Worm (Caenorhabditis elegans) whole organism, midembryonic: Measurements from ENCODE around the gene F43C11.2.

Experiments used
- T22C8.4 ChIP-seq: fragments of 200-800 bp; sonication (Bioruptor generic); IDR thresholded peaks from 2 replicates; pipeline ENCODE4 v1.3.6; 2022; ENCODE audit warnings: missing genetic modification characterization, missing compliant biosample characterization
- cog-1 ChIP-seq: sonication (generic microtip); optimal IDR thresholded peaks from 2 replicates; lab custom pipeline; 2016; ENCODE audit warnings: missing genetic modification characterization, missing compliant biosample characterization
- flt-1 ChIP-seq: fragments of 200-800 bp; sonication (Bioruptor generic); IDR thresholded peaks from 2 replicates; pipeline ENCODE4 v1.3.6; 2022; ENCODE audit warnings: missing genetic modification characterization, missing compliant biosample characterization
- klf-2 ChIP-seq: fragments of 200-800 bp; sonication (Bioruptor generic); conservative IDR thresholded peaks from 2 replicates; pipeline ENCODE4 v1.3.6; 2022; ENCODE audit warnings: missing genetic modification reagents, missing genetic modification characterization, missing compliant biosample characterization
- med-1 ChIP-seq: sonication (generic microtip); optimal IDR thresholded peaks from 2 replicates; lab custom pipeline; 2017; ENCODE audit warnings: missing genetic modification characterization, mild to moderate bottlenecking, missing compliant biosample characterization, antibody characterized with exemption, missing genetic modification reagents; ENCODE audit not compliant: insufficient read depth
- ref-1 ChIP-seq: fragments of 200-800 bp; sonication (Bioruptor generic); conservative IDR thresholded peaks from 2 replicates; pipeline ENCODE4 v1.3.6; 2022; ENCODE audit warnings: missing genetic modification reagents, missing genetic modification characterization, missing compliant biosample characterization
- tab-1 ChIP-seq: fragments of 200-800 bp; sonication (Bioruptor generic); IDR thresholded peaks from 2 replicates; pipeline ENCODE4 v1.3.6; 2022; ENCODE audit warnings: missing genetic modification characterization, missing compliant biosample characterization
- ztf-23 ChIP-seq: fragments of 200-800 bp; sonication (Bioruptor generic); IDR thresholded peaks from 2 replicates; pipeline ENCODE4 v1.3.6; 2022; ENCODE audit warnings: missing genetic modification reagents, missing genetic modification characterization, missing compliant biosample characterization
- ztf-29 ChIP-seq: fragments of 200-800 bp; sonication (Bioruptor generic); IDR thresholded peaks from 2 replicates; pipeline ENCODE4 v1.3.6; 2022; ENCODE audit warnings: missing genetic modification reagents, missing genetic modification characterization, missing compliant biosample characterization

F43C11.2 gene

DNA sequence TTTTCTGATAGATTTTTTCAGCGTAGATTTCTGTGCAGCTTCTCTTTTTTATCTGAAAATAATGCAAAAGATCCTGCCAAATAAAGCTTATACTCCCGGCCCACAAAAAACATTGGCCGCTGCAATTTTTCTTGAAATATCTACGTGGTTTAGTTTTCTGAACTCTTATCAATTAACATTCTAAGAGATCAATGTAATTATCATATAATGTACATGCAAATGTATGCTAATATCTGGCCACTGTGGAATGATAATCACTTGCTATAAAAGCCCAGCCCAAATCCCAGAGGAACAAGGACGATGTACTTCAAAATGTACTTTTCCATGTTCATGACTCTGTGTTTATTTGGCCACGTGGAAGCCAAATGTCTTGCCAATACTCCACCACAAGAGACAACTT is at the start of gene F43C11.2:
TSS of gene F43C11.2 (plus strand) at position 301 of the 400 bp plus-strand sequence.
- TF ChIP-seq klf-2 (GFP tag; lab: Robert Waterston, UW): no peak
- no peak for TF ChIP-seq T22C8.4
- no peak for TF ChIP-seq ztf-29 (GFP tag; lab: Robert Waterston, UW)
- no peak for TF ChIP-seq ztf-23 (GFP tag; lab: Robert Waterston, UW)
- no peak for TF ChIP-seq cog-1
- no peak for TF ChIP-seq tab-1 (GFP tag; lab: Robert Waterston, UW)
- TF ChIP-seq ref-1 (GFP tag; lab: Robert Waterston, UW): no peak
- no peak for TF ChIP-seq med-1

DNA sequence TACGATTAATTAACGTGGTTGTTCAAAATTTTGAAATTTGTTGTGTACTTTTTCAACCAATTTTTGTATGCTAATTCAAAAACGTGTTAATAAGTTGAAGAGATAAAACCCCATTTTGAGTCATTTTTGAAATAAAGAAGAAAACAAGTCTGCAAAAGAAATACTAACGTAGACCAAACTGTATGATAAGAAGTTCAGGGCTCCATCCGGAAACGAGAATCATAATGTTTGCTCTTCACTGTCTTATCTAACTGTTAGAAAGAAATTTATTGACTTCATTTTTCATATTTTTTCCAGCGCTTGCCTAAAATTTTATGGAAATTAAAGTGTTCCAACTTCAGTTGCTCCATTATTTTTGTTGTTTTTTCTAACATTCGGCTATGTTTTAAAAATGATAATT is 49.1 kb upstream of the F43C11.2 start:
- TF ChIP-seq ztf-23 (GFP tag; lab: Robert Waterston, UW) (no peak), flt-1 (GFP tag; lab: Robert Waterston, UW) (no peak), tab-1 (GFP tag; lab: Robert Waterston, UW) (no peak), cog-1 (no peak), klf-2 (GFP tag; lab: Robert Waterston, UW) (no peak), ztf-29 (GFP tag; lab: Robert Waterston, UW) (no peak), med-1 (no peak)

DNA sequence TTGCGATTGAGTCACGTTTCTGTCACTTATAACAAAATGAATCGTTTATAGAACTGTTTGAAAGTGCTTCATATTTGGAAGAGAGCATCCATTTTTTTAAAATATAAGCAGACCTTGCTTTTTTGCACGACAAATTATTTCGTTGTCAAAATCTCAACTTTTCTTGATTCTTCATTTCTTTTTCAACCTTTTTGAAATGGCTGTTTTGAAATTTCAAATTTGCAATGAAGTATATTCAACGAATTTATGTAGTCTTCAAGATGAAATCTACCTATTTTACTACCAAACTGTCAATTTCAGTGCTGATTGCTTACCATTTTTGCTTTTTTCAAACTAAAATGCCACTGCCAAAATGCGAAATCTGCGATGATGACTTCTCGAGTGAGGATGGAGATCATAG is 47.8 kb upstream of the F43C11.2 start, which contains the start of gene B0281.3:
TSS of gene B0281.3 (plus strand) at position 301 of the 400 bp plus-strand sequence.
- TF ChIP-seq T22C8.4 (no peak), med-1 (no peak), klf-2 (GFP tag; lab: Robert Waterston, UW) (no peak), flt-1 (GFP tag; lab: Robert Waterston, UW) (no peak), cog-1 (no peak), ztf-29 (GFP tag; lab: Robert Waterston, UW) (no peak), ref-1 (GFP tag; lab: Robert Waterston, UW) (no peak), tab-1 (GFP tag; lab: Robert Waterston, UW) (no peak), ztf-23 (GFP tag; lab: Robert Waterston, UW) (no peak)

DNA sequence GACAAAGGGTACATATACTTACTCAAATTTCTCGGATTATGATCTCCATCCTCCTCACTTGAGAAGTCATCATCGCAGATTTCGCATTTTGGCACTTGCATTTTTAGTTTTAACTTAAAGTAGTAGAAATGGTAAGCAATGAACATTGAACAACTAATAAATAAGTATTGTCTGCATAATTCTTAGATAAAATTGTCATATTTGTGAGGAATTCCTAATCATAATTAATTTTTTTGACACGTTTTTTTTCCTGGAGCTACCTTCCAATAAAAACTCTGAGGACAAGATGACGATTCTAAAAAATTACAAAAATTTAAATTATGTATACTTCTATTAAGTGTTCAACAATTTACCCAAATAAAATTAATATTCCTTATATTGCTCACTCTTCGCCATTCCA is 41.8 kb upstream of the F43C11.2 start, which contains the start of the genes trim-21 and B0281.1:
TSS of gene trim-21 (minus strand) at position 101 of the 400 bp plus-strand sequence.
TSS of gene B0281.1 (plus strand) at position 321 of the 400 bp plus-strand sequence.
- no peak for TF ChIP-seq ref-1 (GFP tag; lab: Robert Waterston, UW)
- TF ChIP-seq klf-2 (GFP tag; lab: Robert Waterston, UW): no peak
- no peak for TF ChIP-seq T22C8.4
- no peak for TF ChIP-seq ztf-29 (GFP tag; lab: Robert Waterston, UW)

DNA sequence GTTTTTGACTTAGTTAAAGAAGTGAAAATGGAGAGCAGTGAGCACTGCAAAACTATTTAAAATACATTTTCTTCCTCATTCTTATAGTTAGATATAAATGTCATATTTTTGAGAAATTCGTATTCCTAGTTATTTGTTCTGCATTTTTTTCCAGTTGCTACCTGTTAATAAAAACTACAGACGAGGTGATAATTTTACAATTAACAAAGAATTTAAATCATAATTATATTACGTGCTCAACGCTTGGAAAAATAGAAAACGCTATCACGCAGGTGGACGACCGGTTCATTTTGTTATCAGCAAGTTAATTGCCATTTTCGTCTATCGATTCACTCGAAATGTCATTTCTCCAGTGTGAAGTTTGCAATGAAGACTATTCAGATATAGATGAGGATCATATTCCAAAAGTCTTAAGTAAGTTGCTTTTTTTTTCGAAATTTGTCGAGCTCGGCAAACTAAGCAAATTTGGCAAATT is 36.7 kb upstream of the F43C11.2 start, which contains the start of the genes ZK1240.5 and ZK1240.9:
TSS of gene ZK1240.5 (minus strand) at position 51 of the 475 bp plus-strand sequence.
TSS of gene ZK1240.9 (plus strand) at position 307 of the 475 bp plus-strand sequence.
- TF ChIP-seq T22C8.4: no peak
- no peak for TF ChIP-seq ztf-23 (GFP tag; lab: Robert Waterston, UW)
- TF ChIP-seq ztf-29 (GFP tag; lab: Robert Waterston, UW): no peak
- no peak for TF ChIP-seq flt-1 (GFP tag; lab: Robert Waterston, UW)
- no peak for TF ChIP-seq ref-1 (GFP tag; lab: Robert Waterston, UW)
- TF ChIP-seq med-1: no peak

DNA sequence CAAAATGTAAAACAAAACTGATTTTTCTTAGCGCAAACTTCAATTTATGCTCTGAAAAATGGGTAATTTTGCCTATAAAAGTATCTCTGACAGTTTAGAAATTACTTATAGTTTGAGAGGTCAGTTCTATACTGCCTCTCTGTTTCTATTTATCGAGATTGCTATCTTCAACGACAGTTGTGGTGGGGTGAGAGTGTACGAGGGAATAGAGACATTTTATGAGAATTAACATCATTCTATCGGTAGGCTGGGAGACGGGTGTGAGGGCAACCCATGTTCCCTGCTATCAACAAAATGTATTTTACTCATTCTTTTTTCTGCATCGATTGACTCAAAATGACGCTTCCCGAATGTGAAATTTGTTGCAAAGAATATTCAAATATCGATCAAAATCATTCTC is 34.5 kb upstream of the F43C11.2 start, which contains the start of gene ZK1240.3:
TSS of gene ZK1240.3 (plus strand) at position 238 of the 400 bp plus-strand sequence.
- no peak for TF ChIP-seq flt-1 (GFP tag; lab: Robert Waterston, UW)
- no peak for TF ChIP-seq ref-1 (GFP tag; lab: Robert Waterston, UW)
- no peak for TF ChIP-seq T22C8.4
- TF ChIP-seq tab-1 (GFP tag; lab: Robert Waterston, UW): no peak
- TF ChIP-seq med-1: no peak
- TF ChIP-seq cog-1: no peak
- TF ChIP-seq klf-2 (GFP tag; lab: Robert Waterston, UW): no peak
- TF ChIP-seq ztf-23 (GFP tag; lab: Robert Waterston, UW): no peak
- TF ChIP-seq ztf-29 (GFP tag; lab: Robert Waterston, UW): no peak

DNA sequence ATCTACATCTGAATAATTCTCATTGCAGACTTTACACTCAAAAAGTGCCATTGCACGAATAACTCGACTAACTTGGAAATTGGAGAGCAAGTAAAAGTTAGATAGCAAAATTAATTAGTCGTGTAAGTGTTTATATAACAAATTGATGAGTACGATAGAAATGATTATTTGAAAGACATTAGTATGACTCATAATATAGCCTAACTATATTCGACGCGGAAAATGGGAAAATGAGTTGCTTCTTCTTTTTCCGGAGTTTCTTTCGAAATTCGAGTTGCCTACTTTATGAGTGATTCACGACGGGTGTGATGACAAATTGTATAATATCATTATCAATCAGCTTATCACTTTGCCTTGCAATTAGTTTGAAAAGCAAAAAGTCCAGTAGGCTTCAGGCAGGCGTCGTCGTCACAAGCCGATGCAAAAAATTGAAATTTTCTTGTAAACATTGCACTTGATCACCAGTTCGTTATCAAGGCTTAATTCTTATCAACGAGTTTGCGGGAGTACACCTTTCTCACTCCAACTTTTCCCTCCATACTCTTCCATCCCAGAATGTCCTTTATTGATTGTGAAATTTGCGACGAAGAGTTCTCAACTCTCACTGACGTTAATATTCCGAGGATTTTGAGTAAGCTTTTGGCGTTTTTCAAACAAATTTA is 31.6 kb upstream of the F43C11.2 start, which contains the start of the genes ZK1240.6 and ZK1240.2:
TSS of gene ZK1240.6 (minus strand) at position 51 of the 662 bp plus-strand sequence.
TSS of gene ZK1240.2 (plus strand) at position 520 of the 662 bp plus-strand sequence.
- TF ChIP-seq tab-1 (GFP tag; lab: Robert Waterston, UW) (no peak), klf-2 (GFP tag; lab: Robert Waterston, UW) (no peak), T22C8.4 (no peak), ref-1 (GFP tag; lab: Robert Waterston, UW) (no peak), cog-1 (no peak), ztf-23 (GFP tag; lab: Robert Waterston, UW) (no peak), flt-1 (GFP tag; lab: Robert Waterston, UW) (no peak), ztf-29 (GFP tag; lab: Robert Waterston, UW) (no peak), med-1 (no peak)

DNA sequence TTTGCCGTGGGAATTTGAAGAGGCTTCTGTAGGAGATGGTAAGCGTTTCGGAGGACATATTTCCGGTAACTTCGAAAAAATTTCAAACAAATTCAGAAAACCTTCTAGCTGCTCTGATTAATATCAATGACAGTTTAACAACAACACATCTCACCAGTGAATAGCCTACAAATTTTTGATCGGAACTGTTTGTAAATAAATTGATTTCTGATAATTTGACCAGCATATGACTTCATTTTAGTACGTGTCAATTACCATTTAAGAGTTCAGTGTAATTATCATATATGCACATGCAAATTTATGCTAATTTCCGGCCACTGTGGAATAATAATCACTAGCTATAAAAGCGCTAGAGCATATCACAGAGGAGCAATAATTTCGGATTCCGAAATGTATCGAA is 29.6 kb upstream of the F43C11.2 start, which contains the start of gene ZK1240.11:
TSS of gene ZK1240.11 (plus strand) at position 301 of the 400 bp plus-strand sequence.
- TF ChIP-seq T22C8.4 (no peak), cog-1 (no peak), klf-2 (GFP tag; lab: Robert Waterston, UW) (no peak), ref-1 (GFP tag; lab: Robert Waterston, UW) (no peak), tab-1 (GFP tag; lab: Robert Waterston, UW) (no peak), flt-1 (GFP tag; lab: Robert Waterston, UW) (no peak), ztf-29 (GFP tag; lab: Robert Waterston, UW) (no peak), med-1 (no peak), ztf-23 (GFP tag; lab: Robert Waterston, UW) (no peak)

DNA sequence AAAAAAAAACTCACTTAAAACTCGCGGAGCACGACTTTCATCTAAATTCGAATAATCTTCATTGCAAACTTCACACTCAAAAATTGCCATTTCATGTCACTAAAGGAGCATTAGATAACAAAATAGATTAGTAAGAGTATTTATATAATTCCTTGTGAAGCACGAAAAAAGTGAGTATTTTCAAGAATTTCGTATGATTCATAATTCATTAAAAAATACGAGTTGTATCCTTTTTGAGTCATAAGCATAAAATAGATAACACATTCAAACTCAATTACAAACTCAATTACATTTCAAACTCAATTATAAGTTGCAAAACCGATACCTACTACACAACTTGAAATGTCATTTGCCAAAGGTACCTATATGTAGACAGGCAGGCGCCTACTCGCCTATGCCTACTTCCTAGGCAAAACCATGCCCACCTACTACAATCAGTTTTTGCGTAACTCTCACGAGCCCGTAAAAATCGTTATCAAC is 25.6 kb upstream of the F43C11.2 start, which contains the start of the genes ZK1240.8 and ZK1240.1:
TSS of gene ZK1240.8 (minus strand) at position 101 of the 480 bp plus-strand sequence.
TSS of gene ZK1240.1 (plus strand) at position 430 of the 480 bp plus-strand sequence.
- TF ChIP-seq ztf-29 (GFP tag; lab: Robert Waterston, UW) (no peak), tab-1 (GFP tag; lab: Robert Waterston, UW) (no peak), T22C8.4 (no peak), klf-2 (GFP tag; lab: Robert Waterston, UW) (no peak), med-1 (no peak), cog-1 (no peak), ref-1 (GFP tag; lab: Robert Waterston, UW) (no peak), ztf-23 (GFP tag; lab: Robert Waterston, UW) (no peak), flt-1 (GFP tag; lab: Robert Waterston, UW) (no peak)
